Fruit fly (Drosophila melanogaster) whole organism, pupa: ENCODE results near the gene CG4267.

Source experiments
- CG10348 ChIP-seq: fragments of 200-800 bp; sonication (Bioruptor generic); IDR thresholded peaks from 2 replicates; pipeline ENCODE4 v1.3.6; 2022; ENCODE audit warnings: missing biosample characterization, missing genetic modification characterization
- CG4496 ChIP-seq: fragments of 200-800 bp; sonication (Bioruptor generic); IDR thresholded peaks from 3 replicates; pipeline ENCODE4 v1.3.6; 2022; ENCODE audit warnings: missing biosample characterization, missing genetic modification characterization
- Snoo ChIP-seq: fragments of 200-800 bp; sonication (Bioruptor generic); optimal IDR thresholded peaks from 3 replicates; lab custom pipeline; 2017; ENCODE audit warnings: missing biosample characterization, mild to moderate bottlenecking, missing genetic modification characterization, inconsistent platforms
- fd96Ca ChIP-seq: fragments of 200-800 bp; sonication (Bioruptor generic); IDR thresholded peaks from 3 replicates; pipeline ENCODE4 v1.3.6; 2022; ENCODE audit warnings: missing biosample characterization, missing genetic modification characterization
- gl ChIP-seq: fragments of 200-800 bp; sonication (Bioruptor generic); optimal IDR thresholded peaks from 2 replicates; lab custom pipeline; 2018; ENCODE audit warnings: missing biosample characterization, mild to moderate bottlenecking, missing genetic modification characterization
- rn ChIP-seq: fragments of 200-800 bp; sonication (Bioruptor generic); IDR thresholded peaks from 2 replicates; pipeline ENCODE4 v1.3.6; 2022; ENCODE audit warnings: missing biosample characterization, missing genetic modification characterization

dm6 chr2L:2238151-2238550 lies 4.0 kb upstream of the CG4267 start, which contains the start of gene Tengl3:
- TF ChIP-seq gl (no peak), Snoo (tag; lab: Kevin White, UChicago) (no peak), CG4496 (no peak), fd96Ca (GFP tag; lab: Robert Waterston, UW) (no peak), CG10348 (GFP tag; lab: Robert Waterston, UW) (no peak), rn (no peak)
